Fruit fly (Drosophila melanogaster): ENCODE results near the gene Fum2.

Gene Fum2

DNA sequence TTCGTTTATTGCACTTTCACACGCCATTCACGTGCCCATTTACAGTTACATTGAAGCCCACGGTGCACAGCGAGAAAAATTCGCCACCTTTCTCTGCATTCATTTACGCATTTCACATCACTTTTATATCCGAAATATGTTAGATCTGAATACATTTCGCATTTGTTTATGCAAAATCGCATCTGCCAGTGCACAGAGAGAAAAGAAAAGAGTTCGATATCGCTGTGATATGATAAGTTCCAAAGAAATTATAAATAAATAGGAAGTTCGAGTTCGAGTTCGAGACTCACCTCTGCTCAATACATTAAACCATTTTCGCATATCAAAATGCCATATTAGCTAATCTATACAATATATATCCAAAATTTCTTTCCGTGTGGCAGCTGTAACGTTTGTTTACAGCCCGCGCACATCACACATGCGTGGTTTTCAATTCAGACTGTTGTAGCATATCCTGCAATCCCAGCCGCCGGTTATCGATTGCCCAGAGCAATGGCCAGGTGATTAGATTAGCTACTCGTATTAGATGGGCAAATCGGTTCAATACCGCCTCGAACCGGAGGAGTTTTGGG, 25.5 kb upstream of the Fum2 start (continued):
- peak; percentile 70 for TF ChIP-seq gcm2 (GFP tag; optimal IDR thresholded peaks at IDR 0.05)
- no peak for TF ChIP-seq nerfin-2 (GFP tag; IDR thresholded peaks at IDR 0.05; ENCODE audit: partially characterized antibody)
- peak; percentile 45; the same call in 1 of the 2 replicates for TF ChIP-seq ap (GFP tag; IDR thresholded peaks at IDR 0.05)
- peak; percentile 26 for TF ChIP-seq wek (GFP tag; optimal IDR thresholded peaks at IDR 0.05)
- peak; percentile 85 for TF ChIP-seq Camta (GFP tag; optimal IDR thresholded peaks at IDR 0.05)
- peak in 1 of 2 experiments; percentile 50 for TF ChIP-seq Hr78 (GFP tag; optimal IDR thresholded peaks at IDR 0.05)
- TF ChIP-seq CG1832 (GFP tag; optimal IDR thresholded peaks at IDR 0.05): no peak
- peak; percentile 20 for TF ChIP-seq ab (GFP tag; optimal IDR thresholded peaks at IDR 0.05)
- TF ChIP-seq CG10366 (GFP tag; IDR thresholded peaks at IDR 0.05): peak; percentile 78
- TF ChIP-seq CTCF (GFP tag; optimal IDR thresholded peaks at IDR 0.05): peak; percentile 27
- TF ChIP-seq CG14441 (GFP tag; IDR thresholded peaks at IDR 0.05): peak; percentile 82
- no peak for TF ChIP-seq sna (GFP tag; IDR thresholded peaks at IDR 0.05; ENCODE audit: partially characterized antibody)
- peak; percentile 69 for TF ChIP-seq CG6683 (GFP tag; optimal IDR thresholded peaks at IDR 0.05)
- no peak for TF ChIP-seq CG6791 (GFP tag; IDR thresholded peaks at IDR 0.05; ENCODE audit: partially characterized antibody)
- peak; percentile 49 for TF ChIP-seq CG15601 (tag; optimal IDR thresholded peaks at IDR 0.05)
- peak in 1 of 2 experiments; percentile 29 for TF ChIP-seq insv (GFP tag; optimal IDR thresholded peaks at IDR 0.05)
- TF ChIP-seq trem (tag; optimal IDR thresholded peaks at IDR 0.05): peak; percentile 56
- TF ChIP-seq Hmr (GFP tag; optimal IDR thresholded peaks at IDR 0.05): peak; percentile 91
- peak; percentile 60 for TF ChIP-seq peb (GFP tag; IDR thresholded peaks at IDR 0.05)
- peak; percentile 80 for TF ChIP-seq CG14014 (GFP tag; IDR thresholded peaks at IDR 0.05)
- TF ChIP-seq kay (GFP tag; optimal IDR thresholded peaks at IDR 0.05): peak; percentile 56
- peak; percentile 64 for TF ChIP-seq CG2875 (GFP tag; optimal IDR thresholded peaks at IDR 0.05)
- TF ChIP-seq crp (GFP tag; optimal IDR thresholded peaks at IDR 0.05): peak in 1 of 2 experiments; percentile 37
- peak; percentile 83 for TF ChIP-seq Hsf (GFP tag; optimal IDR thresholded peaks at IDR 0.05)
- TF ChIP-seq CG34422 (GFP tag; IDR thresholded peaks at IDR 0.05): peak; percentile 75
- peak; percentile 70 for TF ChIP-seq cato (GFP tag; optimal IDR thresholded peaks at IDR 0.05; ENCODE audit: borderline replicate concordance)
- TF ChIP-seq tin (GFP tag; optimal IDR thresholded peaks at IDR 0.05): peak; percentile 80
- TF ChIP-seq dimm (GFP tag; IDR thresholded peaks at IDR 0.05): peak; percentile 61; the same call in 1 of the 2 replicates
- TF ChIP-seq CG1233 (GFP tag; optimal IDR thresholded peaks at IDR 0.05): peak; percentile 80
- peak; percentile 42 for TF ChIP-seq CG30020 (tag; optimal IDR thresholded peaks at IDR 0.05)
- peak; percentile 65 for TF ChIP-seq disco-r (GFP tag; optimal IDR thresholded peaks at IDR 0.05)
- peak; percentile 87 for TF ChIP-seq gro (GFP tag; optimal IDR thresholded peaks at IDR 0.05)
- peak; percentile 49 for TF ChIP-seq CG13894 (tag; optimal IDR thresholded peaks at IDR 0.05)
- peak; percentile 89 for TF ChIP-seq CG7556 (GFP tag; optimal IDR thresholded peaks at IDR 0.05)
- TF ChIP-seq CG4328 (GFP tag; optimal IDR thresholded peaks at IDR 0.05): peak; percentile 69
- TF ChIP-seq hth (optimal IDR thresholded peaks at IDR 0.05): no peak
- TF ChIP-seq CG8478 (optimal IDR thresholded peaks at IDR 0.05): no peak
- peak; percentile 40 for TF ChIP-seq NC2β (GFP tag; optimal IDR thresholded peaks at IDR 0.05)
- TF ChIP-seq CG16779 (GFP tag; IDR thresholded peaks at IDR 0.05): no peak
- no peak for TF ChIP-seq CG7963 (GFP tag; IDR thresholded peaks at IDR 0.05; ENCODE audit: partially characterized antibody)
- TF ChIP-seq Dek (tag; optimal IDR thresholded peaks at IDR 0.05): peak; percentile 78
- TF ChIP-seq tna (GFP tag; IDR thresholded peaks at IDR 0.05; ENCODE audit: partially characterized antibody): no peak
- TF ChIP-seq CG5180 (GFP tag; optimal IDR thresholded peaks at IDR 0.05): peak; percentile 73
- peak; percentile 74 for TF ChIP-seq CG10267 (tag; optimal IDR thresholded peaks at IDR 0.05)
- peak; percentile 66 for TF ChIP-seq CG1792 (GFP tag; optimal IDR thresholded peaks at IDR 0.05)
- peak; percentile 71; the same call in 1 of the 2 replicates for TF ChIP-seq al (GFP tag; IDR thresholded peaks at IDR 0.05)
- TF ChIP-seq Doc2 (GFP tag; IDR thresholded peaks at IDR 0.05): no peak
- peak; percentile 81 for TF ChIP-seq CG6854 (GFP tag; optimal IDR thresholded peaks at IDR 0.05)
- peak; percentile 93 for TF ChIP-seq CG17361 (GFP tag; IDR thresholded peaks at IDR 0.05)
- peak; percentile 79 for TF ChIP-seq Ada2b (GFP tag; IDR thresholded peaks at IDR 0.05)
